Fruit fly (Drosophila melanogaster) whole organism, embryonic: ENCODE measurements around the gene CG10274.
A peak's percentile ranks its signal among the peaks of the same experiment; 100 is the strongest.

Experiments
- ATbp ChIP-seq: fragments of 200-800 bp; sonication (Bioruptor generic); optimal IDR thresholded peaks from 2 replicates; lab custom pipeline; 2017; ENCODE audit warnings: missing biosample characterization, mild to moderate bottlenecking, missing genetic modification characterization, missing genetic modification reagents
- Aef1 ChIP-seq: fragments of 200-800 bp; sonication (Bioruptor generic); IDR thresholded peaks from 3 replicates; pipeline ENCODE4 v1.3.6; 2022; ENCODE audit warnings: missing biosample characterization, missing genetic modification characterization
- Bdp1 ChIP-seq: fragments of 200-800 bp; sonication (Bioruptor generic); optimal IDR thresholded peaks from 3 replicates; lab custom pipeline; 2016; ENCODE audit warnings: missing biosample characterization, missing genetic modification characterization
- CG10431 ChIP-seq: fragments of 200-800 bp; sonication (Bioruptor generic); optimal IDR thresholded peaks from 3 replicates; lab custom pipeline; 2018; ENCODE audit warnings: missing biosample characterization, mild to moderate bottlenecking, missing genetic modification characterization
- CG10654 ChIP-seq: fragments of 200-800 bp; sonication (Bioruptor generic); optimal IDR thresholded peaks from 2 replicates; lab custom pipeline; 2016; ENCODE audit warnings: missing biosample characterization, missing genetic modification characterization
- CG11696 ChIP-seq: fragments of 200-800 bp; sonication (Bioruptor generic); IDR thresholded peaks from 2 replicates; pipeline ENCODE4 v1.3.6; 2022; ENCODE audit warnings: missing biosample characterization, missing genetic modification characterization
- CG12236 ChIP-seq: fragments of 200-800 bp; sonication (Bioruptor generic); optimal IDR thresholded peaks from 2 replicates; lab custom pipeline; 2016; ENCODE audit warnings: missing biosample characterization, missing genetic modification characterization
- CG13296 ChIP-seq: fragments of 200-800 bp; sonication (Bioruptor generic); optimal IDR thresholded peaks from 3 replicates; lab custom pipeline; 2018; ENCODE audit warnings: missing biosample characterization, mild to moderate bottlenecking, missing genetic modification characterization
- CG15269 ChIP-seq: fragments of 200-800 bp; sonication (Bioruptor generic); optimal IDR thresholded peaks from 2 replicates; lab custom pipeline; 2018; ENCODE audit warnings: missing biosample characterization, mild to moderate bottlenecking, missing genetic modification characterization, moderate library complexity
- CG2875 ChIP-seq: fragments of 200-800 bp; sonication (Bioruptor generic); optimal IDR thresholded peaks from 2 replicates; lab custom pipeline; 2017; ENCODE audit warnings: missing biosample characterization, mild to moderate bottlenecking, missing genetic modification characterization, missing genetic modification reagents
- CG33213 ChIP-seq: fragments of 200-800 bp; sonication (Bioruptor generic); optimal IDR thresholded peaks from 3 replicates; lab custom pipeline; 2016; ENCODE audit warnings: missing biosample characterization, missing genetic modification characterization
- CG34224 ChIP-seq: fragments of 200-800 bp; sonication (Bioruptor generic); IDR thresholded peaks from 3 replicates; pipeline ENCODE4 v1.3.6; 2022; ENCODE audit warnings: missing biosample characterization, missing genetic modification characterization; ENCODE audit not compliant: partially characterized antibody
- CG4282 ChIP-seq: fragments of 200-800 bp; sonication (Bioruptor generic); optimal IDR thresholded peaks from 2 replicates; lab custom pipeline; 2016; ENCODE audit warnings: missing biosample characterization, missing genetic modification characterization
- CG6683 ChIP-seq: fragments of 200-800 bp; sonication (Bioruptor generic); optimal IDR thresholded peaks from 2 replicates; lab custom pipeline; 2017; ENCODE audit warnings: missing biosample characterization, mild to moderate bottlenecking, missing genetic modification characterization, missing genetic modification reagents
- CG6765 ChIP-seq: fragments of 200-800 bp; sonication (Bioruptor generic); optimal IDR thresholded peaks from 3 replicates; lab custom pipeline; 2017; ENCODE audit warnings: missing biosample characterization, mild to moderate bottlenecking, missing genetic modification characterization
- CG7839 ChIP-seq: fragments of 200-800 bp; sonication (Bioruptor generic); optimal IDR thresholded peaks from 3 replicates; lab custom pipeline; 2018; ENCODE audit warnings: missing biosample characterization, mild to moderate bottlenecking, missing genetic modification characterization, moderate library complexity
- D ChIP-seq, 2 experiments: fragments of 200-800 bp in 1 of 2; fragments of >200 bp in 1 of 2; sonication (Bioruptor generic) in 1 of 2; optimal IDR thresholded peaks; 2 replicates in 1 of 2; 3 replicates in 1 of 2; lab custom pipeline; 2017; ENCODE audit warnings: mild to moderate bottlenecking in 1 of 2, missing biosample characterization in 1 of 2, missing genetic modification characterization in 1 of 2, missing genetic modification reagents in 1 of 2
- Dip3 ChIP-seq: fragments of 200-800 bp; sonication (Bioruptor generic); optimal IDR thresholded peaks from 3 replicates; lab custom pipeline; 2016; ENCODE audit warnings: missing biosample characterization, missing genetic modification characterization
- Doc3 ChIP-seq: fragments of 200-800 bp; sonication (Bioruptor generic); IDR thresholded peaks from 3 replicates; pipeline ENCODE4 v1.3.6; 2022; ENCODE audit warnings: missing biosample characterization, missing genetic modification characterization; ENCODE audit not compliant: partially characterized antibody
- ERR ChIP-seq: fragments of 200-800 bp; sonication (Bioruptor generic); optimal IDR thresholded peaks from 2 replicates; lab custom pipeline; 2016; ENCODE audit warnings: missing biosample characterization, missing genetic modification characterization
- H2.0 ChIP-seq: fragments of 200-800 bp; sonication (Bioruptor generic); IDR thresholded peaks from 2 replicates; pipeline ENCODE4 v1.3.6; 2022; ENCODE audit warnings: missing biosample characterization, missing genetic modification characterization
- Hey ChIP-seq: fragments of 200-800 bp; sonication (Bioruptor generic); optimal IDR thresholded peaks from 3 replicates; lab custom pipeline; 2018; ENCODE audit warnings: missing biosample characterization, mild to moderate bottlenecking, missing genetic modification characterization
- Med ChIP-seq: fragments of 200-800 bp; sonication (Bioruptor generic); peaks from one replicate; lab custom pipeline; 2016; ENCODE audit warnings: missing biosample characterization, missing genetic modification characterization, mild to moderate bottlenecking, inconsistent platforms, moderate library complexity
- Myb ChIP-seq: fragments of 200-800 bp; sonication (Bioruptor generic); optimal IDR thresholded peaks from 2 replicates; lab custom pipeline; 2016; ENCODE audit warnings: missing biosample characterization, missing genetic modification characterization
- Opbp ChIP-seq: fragments of 200-800 bp; sonication (Bioruptor generic); IDR thresholded peaks from 3 replicates; pipeline ENCODE4 v1.3.6; 2022; ENCODE audit warnings: missing biosample characterization, missing genetic modification characterization; ENCODE audit not compliant: partially characterized antibody
- Stat92E ChIP-seq, 3 experiments: fragments of >200 bp in 2 of 3; fragments of 200-800 bp in 1 of 3; sonication (Bioruptor generic) in 1 of 3; optimal IDR thresholded peaks; 2 replicates each; lab custom pipeline; 2017 to 2019; ENCODE audit warnings: missing biosample characterization in 3 of 3, missing genetic modification characterization in 3 of 3, mild to moderate bottlenecking in 1 of 3, moderate library complexity in 1 of 3
- ara ChIP-seq: fragments of 200-800 bp; sonication (Bioruptor generic); IDR thresholded peaks from 2 replicates; pipeline ENCODE4 v1.3.6; 2022; ENCODE audit warnings: missing biosample characterization, missing genetic modification characterization
- bab2 ChIP-seq: fragments of 200-800 bp; sonication (Bioruptor generic); optimal IDR thresholded peaks from 2 replicates; lab custom pipeline; 2016; ENCODE audit warnings: missing biosample characterization, missing genetic modification characterization
- bcd ChIP-seq: fragments of 200-800 bp; sonication (Bioruptor generic); optimal IDR thresholded peaks from 2 replicates; lab custom pipeline; 2017; ENCODE audit warnings: missing biosample characterization, mild to moderate bottlenecking, missing genetic modification characterization
- cas ChIP-seq: fragments of 200-800 bp; sonication (Bioruptor generic); IDR thresholded peaks from 2 replicates; pipeline ENCODE4 v1.3.6; 2022; ENCODE audit warnings: missing biosample characterization, missing genetic modification characterization
- crol ChIP-seq: fragments of 200-800 bp; sonication (Bioruptor generic); IDR thresholded peaks from 2 replicates; pipeline ENCODE4 v1.3.6; 2022; ENCODE audit warnings: missing biosample characterization, missing genetic modification characterization
- ftz-f1 ChIP-seq: fragments of 200-800 bp; sonication (Bioruptor generic); optimal IDR thresholded peaks from 2 replicates; lab custom pipeline; 2016; ENCODE audit warnings: missing biosample characterization, missing genetic modification characterization
- gcm2 ChIP-seq: fragments of 200-800 bp; sonication (Bioruptor generic); optimal IDR thresholded peaks from 2 replicates; lab custom pipeline; 2016; ENCODE audit warnings: missing biosample characterization, missing genetic modification characterization
- gsb-n ChIP-seq: fragments of 200-800 bp; sonication (Bioruptor generic); optimal IDR thresholded peaks from 3 replicates; lab custom pipeline; 2018; ENCODE audit warnings: missing biosample characterization, mild to moderate bottlenecking, missing genetic modification characterization
- insv ChIP-seq, 2 experiments: fragments of 200-800 bp; sonication (Bioruptor generic); optimal IDR thresholded peaks; 3 replicates each; lab custom pipeline; 2016 to 2018; ENCODE audit warnings: missing biosample characterization in 2 of 2, missing genetic modification characterization in 2 of 2
- inv ChIP-seq: fragments of 200-800 bp; sonication (Bioruptor generic); IDR thresholded peaks from 2 replicates; pipeline ENCODE4 v1.3.6; 2022; ENCODE audit warnings: missing biosample characterization, missing genetic modification characterization; ENCODE audit not compliant: partially characterized antibody
- jumu ChIP-seq: fragments of 200-800 bp; sonication (Bioruptor generic); optimal IDR thresholded peaks from 3 replicates; lab custom pipeline; 2016; ENCODE audit warnings: missing biosample characterization, missing genetic modification characterization
- maf-S ChIP-seq: fragments of 200-800 bp; sonication (Bioruptor generic); optimal IDR thresholded peaks from 2 replicates; lab custom pipeline; 2016; ENCODE audit warnings: missing biosample characterization, missing genetic modification characterization
- mirr ChIP-seq: fragments of 200-800 bp; sonication (Bioruptor generic); optimal IDR thresholded peaks from 3 replicates; lab custom pipeline; 2018; ENCODE audit warnings: missing biosample characterization, mild to moderate bottlenecking, missing genetic modification characterization
- otp ChIP-seq: fragments of 200-800 bp; sonication (Bioruptor generic); IDR thresholded peaks from 3 replicates; pipeline ENCODE4, ENCODE4 v1.3.6; 2022; ENCODE audit warnings: missing biosample characterization, missing genetic modification characterization
- pan ChIP-seq, 4 experiments: fragments of >200 bp in 3 of 4; fragments of 200-800 bp in 1 of 4; sonication (Bioruptor generic) in 1 of 4; optimal IDR thresholded peaks in 3 of 4; IDR thresholded peaks in 1 of 4; 2 replicates each; pipeline versions ENCODE4 v1.3.6 to Lab custom; 2017 to 2022; ENCODE audit warnings: missing biosample characterization in 2 of 4, missing genetic modification characterization in 2 of 4, mixed read lengths in 1 of 4
- pho ChIP-seq: fragments of 200-800 bp; sonication (Bioruptor generic); optimal IDR thresholded peaks from 2 replicates; lab custom pipeline; 2016; ENCODE audit warnings: missing biosample characterization, missing genetic modification characterization
- sim ChIP-seq: fragments of 200-800 bp; sonication (Bioruptor generic); IDR thresholded peaks from 2 replicates; pipeline ENCODE4 v1.3.6; 2022; ENCODE audit warnings: missing biosample characterization, missing genetic modification characterization
- slbo ChIP-seq: fragments of 200-800 bp; sonication (Bioruptor generic); IDR thresholded peaks from 2 replicates; pipeline ENCODE4 v1.3.6; 2022; ENCODE audit warnings: missing biosample characterization, missing genetic modification characterization
- tll ChIP-seq, 2 experiments: fragments of 200-800 bp in 1 of 2; fragments of >200 bp in 1 of 2; sonication (Bioruptor generic) in 1 of 2; optimal IDR thresholded peaks; 2 replicates each; lab custom pipeline; 2017 to 2019; ENCODE audit warnings: missing biosample characterization in 2 of 2, missing genetic modification characterization in 2 of 2, mild to moderate bottlenecking in 1 of 2, moderate library complexity in 1 of 2
- tna ChIP-seq: fragments of 200-800 bp; sonication (Bioruptor generic); IDR thresholded peaks from 2 replicates; pipeline ENCODE4 v1.3.6; 2022; ENCODE audit warnings: missing biosample characterization, missing genetic modification characterization; ENCODE audit not compliant: partially characterized antibody
- unc-4 ChIP-seq: fragments of 200-800 bp; sonication (Bioruptor generic); IDR thresholded peaks from 2 replicates; pipeline ENCODE4 v1.3.6; 2022; ENCODE audit warnings: missing biosample characterization, missing genetic modification characterization; ENCODE audit not compliant: partially characterized antibody
- vfl ChIP-seq: fragments of 200-800 bp; sonication (Bioruptor generic); optimal IDR thresholded peaks from 2 replicates; lab custom pipeline; 2016; ENCODE audit warnings: missing biosample characterization, missing genetic modification characterization
- zfh2 ChIP-seq: fragments of 200-800 bp; sonication (Bioruptor generic); optimal IDR thresholded peaks from 2 replicates; lab custom pipeline; 2016; ENCODE audit warnings: missing biosample characterization, missing genetic modification characterization

CG10274 gene

DNA sequence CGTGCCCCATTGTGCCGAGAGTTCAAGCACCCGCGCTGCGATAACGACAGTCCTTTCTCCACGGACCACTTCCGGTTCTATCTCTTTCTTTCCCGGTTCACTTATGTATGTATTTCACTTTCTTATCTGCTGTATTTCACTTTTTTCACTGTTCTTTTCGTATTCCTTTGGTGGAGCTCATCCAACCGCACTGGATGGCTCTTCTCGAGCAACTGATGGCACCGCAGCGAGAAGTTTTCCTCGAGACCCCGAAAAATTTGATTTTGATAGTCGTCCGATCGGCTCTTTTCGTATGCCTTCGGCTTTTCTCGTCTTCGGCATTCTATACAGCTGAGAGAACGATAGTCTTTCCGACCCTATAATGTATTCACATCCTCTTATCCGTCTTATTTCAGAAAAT is 36.2 kb upstream of the CG10274 start, which contains the start of gene LanA (continued):
- TF ChIP-seq D (optimal IDR thresholded peaks at IDR 0.05; lab: Kevin White, UChicago), result no peak
- no peak for TF ChIP-seq D (GFP tag; optimal IDR thresholded peaks at IDR 0.05; lab: Kevin White, UChicago)
- TF ChIP-seq ftz-f1, result peak; percentile 2
- no peak for TF ChIP-seq CG12236 (GFP tag; lab: Kevin White, UChicago)
- TF ChIP-seq pho, result no peak
- TF ChIP-seq Dip3 (GFP tag; lab: Kevin White, UChicago), result no peak
- TF ChIP-seq gsb-n (tag; lab: Kevin White, UChicago), result peak; percentile 7
- TF ChIP-seq H2.0, result no peak
- no peak for TF ChIP-seq bcd (GFP tag; lab: Kevin White, UChicago)
- TF ChIP-seq CG6765 (GFP tag; lab: Kevin White, UChicago), result no peak
- TF ChIP-seq CG33213 (GFP tag; lab: Kevin White, UChicago), result no peak
- TF ChIP-seq CG10431, result peak; percentile 41
- TF ChIP-seq Stat92E (GFP tag; optimal IDR thresholded peaks at IDR 0.05; lab: Kevin White, UChicago), result no peak
- TF ChIP-seq CG13296 (GFP tag; lab: Kevin White, UChicago), result no peak
- TF ChIP-seq zfh2 (GFP tag; lab: Kevin White, UChicago), result no peak
- no peak for TF ChIP-seq CG6683 (GFP tag; lab: Kevin White, UChicago)
- 0 out of 3 replicates have a peak, but pooled peaks have one; percentile 28 for TF ChIP-seq Opbp (GFP tag; lab: Robert Waterston, UW)
- no peak for TF ChIP-seq pan (optimal IDR thresholded peaks at IDR 0.05; lab: Kevin White, UChicago)
- peak in 1 of 2 experiments; percentile 11 for TF ChIP-seq pan (GFP tag; optimal IDR thresholded peaks at IDR 0.05 in 1 of 2, IDR thresholded peaks at IDR 0.05 in 1 of 2)
- TF ChIP-seq sim (GFP tag; lab: Robert Waterston, UW), result no peak
- no peak for TF ChIP-seq CG7839 (tag; lab: Kevin White, UChicago)
- no peak for TF ChIP-seq maf-S (GFP tag; lab: Kevin White, UChicago)
- no peak for TF ChIP-seq bab2 (GFP tag; lab: Kevin White, UChicago)
- TF ChIP-seq CG11696, result no peak
- TF ChIP-seq cas (GFP tag; lab: Robert Waterston, UW), result no peak
- 0 out of 2 replicates have a peak, but pooled peaks have one; percentile 24 for TF ChIP-seq crol (GFP tag; lab: Robert Waterston, UW)
- TF ChIP-seq vfl (GFP tag; lab: Kevin White, UChicago), result no peak
- no peak for TF ChIP-seq CG4282 (GFP tag; lab: Kevin White, UChicago)
- peak in 1 of 2 experiments; percentile 3 for TF ChIP-seq insv (GFP tag; optimal IDR thresholded peaks at IDR 0.05; lab: Kevin White, UChicago)
- TF ChIP-seq Bdp1 (GFP tag; lab: Kevin White, UChicago), result no peak
- no peak for TF ChIP-seq ATbp (GFP tag; lab: Kevin White, UChicago)
- TF ChIP-seq jumu (GFP tag; lab: Kevin White, UChicago), result no peak
- TF ChIP-seq tll (GFP tag; optimal IDR thresholded peaks at IDR 0.05; lab: Kevin White, UChicago), result no peak
- TF ChIP-seq tna (GFP tag; lab: Robert Waterston, UW), result no peak
- TF ChIP-seq CG34224 (GFP tag; lab: Robert Waterston, UW), result no peak
- TF ChIP-seq mirr (GFP tag; lab: Kevin White, UChicago), result peak; percentile 2
- TF ChIP-seq otp (GFP tag; lab: Robert Waterston, UW), result peak; percentile 31; the same call in 1 of the 3 replicates
- TF ChIP-seq Myb (GFP tag; lab: Kevin White, UChicago), result no peak
- no peak for TF ChIP-seq inv (GFP tag; lab: Robert Waterston, UW)
- no peak for TF ChIP-seq Hey
- TF ChIP-seq slbo (GFP tag; lab: Robert Waterston, UW), result no peak
- no peak for TF ChIP-seq Aef1
- TF ChIP-seq ara (GFP tag; lab: Robert Waterston, UW), result no peak
- TF ChIP-seq CG10654 (GFP tag; lab: Kevin White, UChicago), result no peak
- TF ChIP-seq ERR, result peak; percentile 11
- TF ChIP-seq CG2875 (GFP tag; lab: Kevin White, UChicago), result no peak
- TF ChIP-seq Med, result peak; percentile 87
- no peak for TF ChIP-seq CG15269
- TF ChIP-seq Doc3, result no peak
- TF ChIP-seq unc-4 (GFP tag; lab: Robert Waterston, UW), result no peak
- TF ChIP-seq gcm2 (GFP tag; lab: Kevin White, UChicago), result no peak
